Worm (Caenorhabditis elegans) whole organism, L2 larva: ENCODE measurements around the gene zyg-9.

Source experiments
- aly-2 ChIP-seq: fragments of 150-350 bp; optimal IDR thresholded peaks from 2 replicates; lab custom pipeline; 2014; ENCODE audit warnings: missing biosample characterization, missing genetic modification characterization
- ztf-4 ChIP-seq: fragments of 150-350 bp; optimal IDR thresholded peaks from 2 replicates; lab custom pipeline; 2014; ENCODE audit warnings: missing biosample characterization, missing genetic modification characterization

DNA sequence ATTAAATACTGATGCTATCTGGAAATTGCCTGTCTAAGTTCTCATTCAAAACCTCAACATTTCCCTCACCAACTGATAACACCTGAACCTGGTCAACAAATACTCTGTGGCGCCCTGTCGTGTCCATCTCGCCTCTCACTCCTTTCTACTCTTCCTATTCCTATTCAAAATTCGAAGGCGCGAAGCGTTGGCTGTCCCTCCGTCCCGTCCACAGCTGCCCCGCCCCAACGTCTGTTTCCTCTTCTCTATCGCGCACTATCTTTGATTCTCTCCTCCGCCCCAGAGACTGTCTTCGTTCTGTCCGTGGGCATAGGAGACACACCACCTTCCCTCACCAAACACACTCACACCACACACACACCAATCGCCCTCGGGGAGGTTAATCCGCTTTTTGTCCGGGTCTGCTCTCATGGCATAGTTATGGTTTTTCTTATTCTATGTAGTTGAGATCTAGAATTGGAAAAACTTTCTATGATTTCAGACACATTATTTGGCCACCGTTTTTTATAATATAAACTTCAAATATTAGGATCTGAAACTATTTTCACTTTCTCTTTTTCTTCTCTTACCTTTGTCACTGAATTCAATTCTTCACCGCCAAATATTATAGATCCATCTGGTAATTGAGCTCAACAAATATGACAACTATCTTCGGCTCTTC lies 45.4 kb upstream of the zyg-9 start, which contains the start of gene efl-3:
- TF ChIP-seq ztf-4 (no peak), aly-2 (tag; lab: Kevin White, UChicago) (no peak)
